Fruit fly (Drosophila melanogaster): Measurements from ENCODE around the gene CG4452.

DNA sequence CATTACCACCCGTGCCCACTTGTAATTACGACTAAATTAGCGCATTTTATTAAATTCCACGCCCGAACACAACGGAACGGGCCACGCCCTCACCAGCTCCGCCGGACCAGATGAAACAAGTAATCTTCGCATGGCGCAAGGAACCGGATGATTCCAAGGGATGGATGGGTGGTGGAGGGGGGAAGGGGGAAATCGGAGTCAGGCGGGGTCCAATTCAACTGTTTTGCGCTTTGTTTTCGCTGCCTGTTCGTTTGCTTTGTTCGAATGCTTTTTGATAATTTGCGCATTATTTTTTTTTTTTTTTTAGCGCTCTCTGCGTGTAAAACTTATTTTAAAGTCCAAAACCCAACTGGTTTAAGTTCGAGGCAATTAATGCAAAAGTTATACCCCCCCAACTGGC lies 29.5 kb downstream of the CG4452 start:
- TF ChIP-seq CG8478 (optimal IDR thresholded peaks at IDR 0.05) = no peak
- no peak for TF ChIP-seq CTCF (optimal IDR thresholded peaks at IDR 0.05)
